Worm (Caenorhabditis elegans) whole organism, late embryonic: ENCODE data around the gene mms-19.

Source experiments
- ama-1 ChIP-seq: fragments of 150-350 bp; optimal IDR thresholded peaks from 2 replicates; lab custom pipeline; 2014
- unc-55 ChIP-seq: sonication (generic microtip); optimal IDR thresholded peaks from 2 replicates; lab custom pipeline; 2017; ENCODE audit warnings: missing biosample characterization, missing genetic modification reagents, missing genetic modification characterization

- TF ChIP-seq ama-1 (lab: Kevin White, UChicago), result no peak
- no peak for TF ChIP-seq unc-55 (GFP tag; lab: Kevin White, UChicago)
These were observed 2.4 kb upstream of the mms-19 start for ce11 chrV:5511720-5512119.
